Fruit fly (Drosophila melanogaster) whole organism, wandering third instar larva: ENCODE data around the gene CG31898.

Source experiments
- brk ChIP-seq: fragments of 200-800 bp; sonication (Bioruptor generic); optimal IDR thresholded peaks from 2 replicates; lab custom pipeline; 2016; ENCODE audit warnings: missing biosample characterization, mild to moderate bottlenecking, missing genetic modification characterization
- dmrt93B ChIP-seq: fragments of 200-800 bp; sonication (Bioruptor generic); optimal IDR thresholded peaks from 2 replicates; lab custom pipeline; 2018; ENCODE audit warnings: missing biosample characterization, mild to moderate bottlenecking, missing genetic modification characterization

DNA sequence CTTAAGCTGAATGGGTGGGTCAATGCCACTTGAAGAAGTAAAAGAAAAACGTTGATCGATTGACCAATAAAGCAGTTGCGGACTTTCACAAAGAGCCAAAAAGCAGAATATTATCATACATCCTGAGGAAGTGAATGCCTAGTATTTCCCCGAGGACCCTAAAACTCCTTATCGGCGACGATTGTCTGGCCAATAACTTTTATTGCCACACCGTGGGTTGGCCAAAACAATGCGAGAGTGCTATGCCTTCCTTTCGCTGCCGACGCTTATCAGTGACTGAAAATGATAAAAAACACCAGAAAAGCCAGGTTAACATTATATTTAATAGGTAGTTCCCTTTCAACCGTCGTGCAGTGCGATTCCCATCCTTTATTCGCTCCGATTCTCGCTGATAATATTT, 48.4 kb upstream of the CG31898 start, which contains the start of gene Mur29B:
- TF ChIP-seq brk (GFP tag; lab: Kevin White, UChicago) (no peak), dmrt93B (no peak)
